Fruit fly (Drosophila melanogaster) whole organism, prepupa: ENCODE results near the gene siz.

Source experiments
- Blimp-1 ChIP-seq: fragments of 200-800 bp; sonication (Bioruptor generic); optimal IDR thresholded peaks from 3 replicates; lab custom pipeline; 2017; ENCODE audit warnings: missing biosample characterization, missing genetic modification characterization, mild to moderate bottlenecking, moderate library complexity, missing genetic modification reagents
- CG10631 ChIP-seq: fragments of 200-800 bp; sonication (Bioruptor generic); optimal IDR thresholded peaks from 2 replicates; lab custom pipeline; 2016; ENCODE audit warnings: missing biosample characterization, missing genetic modification characterization
- CG10669 ChIP-seq: fragments of 200-800 bp; sonication (Bioruptor generic); optimal IDR thresholded peaks from 3 replicates; lab custom pipeline; 2018; ENCODE audit warnings: missing biosample characterization, mild to moderate bottlenecking, missing genetic modification characterization, moderate library complexity
- CG11762 ChIP-seq: fragments of 200-800 bp; sonication (Bioruptor generic); optimal IDR thresholded peaks from 3 replicates; lab custom pipeline; 2016; ENCODE audit warnings: missing biosample characterization, missing genetic modification characterization; ENCODE audit not compliant: insufficient read depth
- CG31627 ChIP-seq: fragments of 200-800 bp; sonication (Bioruptor generic); optimal IDR thresholded peaks from 3 replicates; lab custom pipeline; 2016; ENCODE audit warnings: missing biosample characterization, missing genetic modification characterization
- CG34406 ChIP-seq: fragments of 200-800 bp; sonication (Bioruptor generic); optimal IDR thresholded peaks from 3 replicates; lab custom pipeline; 2016; ENCODE audit warnings: missing biosample characterization, missing genetic modification characterization
- CG3919 ChIP-seq: fragments of 200-800 bp; sonication (Bioruptor generic); optimal IDR thresholded peaks from 3 replicates; lab custom pipeline; 2016; ENCODE audit warnings: missing biosample characterization, missing genetic modification characterization
- CG6163 ChIP-seq: fragments of 200-800 bp; sonication (Bioruptor generic); IDR thresholded peaks from 3 replicates; pipeline ENCODE4 v1.3.6; 2022; ENCODE audit warnings: missing biosample characterization, missing genetic modification characterization
- CG6792 ChIP-seq: fragments of 200-800 bp; sonication (Bioruptor generic); optimal IDR thresholded peaks from 3 replicates; lab custom pipeline; 2016; ENCODE audit warnings: missing biosample characterization, missing genetic modification characterization
- CG6808 ChIP-seq: fragments of 200-800 bp; sonication (Bioruptor generic); optimal IDR thresholded peaks from 3 replicates; lab custom pipeline; 2017; ENCODE audit warnings: missing biosample characterization, missing genetic modification characterization, mild to moderate bottlenecking, moderate library complexity, missing genetic modification reagents
- CG6854 ChIP-seq: fragments of 200-800 bp; sonication (Bioruptor generic); optimal IDR thresholded peaks from 2 replicates; lab custom pipeline; 2017; ENCODE audit warnings: missing biosample characterization, mild to moderate bottlenecking, missing genetic modification characterization
- CG7368 ChIP-seq: fragments of 200-800 bp; sonication (Bioruptor generic); optimal IDR thresholded peaks from 3 replicates; lab custom pipeline; 2016; ENCODE audit warnings: missing biosample characterization, missing genetic modification characterization
- CG8119 ChIP-seq: fragments of 200-800 bp; sonication (Bioruptor generic); IDR thresholded peaks from 3 replicates; pipeline ENCODE4 v1.3.6; 2022; ENCODE audit warnings: missing biosample characterization, missing genetic modification characterization
- CG8319 ChIP-seq: fragments of 200-800 bp; sonication (Bioruptor generic); optimal IDR thresholded peaks from 3 replicates; lab custom pipeline; 2016; ENCODE audit warnings: missing biosample characterization, missing genetic modification characterization
- CG8632 ChIP-seq: fragments of 200-800 bp; sonication (Bioruptor generic); optimal IDR thresholded peaks from 3 replicates; lab custom pipeline; 2016; ENCODE audit warnings: missing biosample characterization, missing genetic modification characterization
- CG9139 ChIP-seq: fragments of 200-800 bp; sonication (Bioruptor generic); optimal IDR thresholded peaks from 3 replicates; lab custom pipeline; 2017; ENCODE audit warnings: missing biosample characterization, mild to moderate bottlenecking, missing genetic modification characterization
- Eip75B ChIP-seq: fragments of 200-800 bp; sonication (Bioruptor generic); optimal IDR thresholded peaks from 3 replicates; lab custom pipeline; 2016; ENCODE audit warnings: missing biosample characterization, missing genetic modification characterization
- Eip78C ChIP-seq: fragments of 200-800 bp; sonication (Bioruptor generic); peaks from one replicate; lab custom pipeline; 2016; ENCODE audit warnings: missing biosample characterization, missing genetic modification characterization
- Ets96B ChIP-seq: fragments of 200-800 bp; optimal IDR thresholded peaks from 2 replicates; lab custom pipeline; 2019; ENCODE audit warnings: missing biosample characterization, mild to moderate bottlenecking, missing genetic modification characterization, moderate library complexity
- Hr39 ChIP-seq: fragments of 200-800 bp; sonication (Bioruptor generic); optimal IDR thresholded peaks from 2 replicates; lab custom pipeline; 2016; ENCODE audit warnings: missing biosample characterization, missing genetic modification characterization
- Met ChIP-seq: fragments of 200-800 bp; sonication (Bioruptor generic); optimal IDR thresholded peaks from 3 replicates; lab custom pipeline; 2016; ENCODE audit warnings: missing biosample characterization, missing genetic modification characterization
- OdsH ChIP-seq: fragments of 200-800 bp; sonication (Bioruptor generic); optimal IDR thresholded peaks from 3 replicates; lab custom pipeline; 2016; ENCODE audit warnings: missing biosample characterization, missing genetic modification characterization
- Smox ChIP-seq: fragments of 200-800 bp; sonication (Bioruptor generic); optimal IDR thresholded peaks from 3 replicates; lab custom pipeline; 2016; ENCODE audit warnings: missing biosample characterization, missing genetic modification characterization
- Sox102F ChIP-seq: fragments of 200-800 bp; sonication (Bioruptor generic); optimal IDR thresholded peaks from 2 replicates; lab custom pipeline; 2016; ENCODE audit warnings: missing biosample characterization, mild to moderate bottlenecking, missing genetic modification characterization
- achi ChIP-seq: fragments of 200-800 bp; sonication (Bioruptor generic); optimal IDR thresholded peaks from 3 replicates; lab custom pipeline; 2016; ENCODE audit warnings: missing biosample characterization, missing genetic modification characterization
- acj6 ChIP-seq: fragments of 200-800 bp; sonication (Bioruptor generic); optimal IDR thresholded peaks from 3 replicates; lab custom pipeline; 2016; ENCODE audit warnings: missing biosample characterization, missing genetic modification characterization
- cyc ChIP-seq: fragments of 200-800 bp; sonication (Bioruptor generic); optimal IDR thresholded peaks from 3 replicates; lab custom pipeline; 2016; ENCODE audit warnings: missing biosample characterization, missing genetic modification characterization
- dac ChIP-seq: fragments of 200-800 bp; sonication (Bioruptor generic); optimal IDR thresholded peaks from 2 replicates; lab custom pipeline; 2017; ENCODE audit warnings: missing biosample characterization, mild to moderate bottlenecking, missing genetic modification characterization
- dsx ChIP-seq: fragments of 200-800 bp; optimal IDR thresholded peaks from 3 replicates; lab custom pipeline; 2019; ENCODE audit warnings: missing biosample characterization, mild to moderate bottlenecking, missing genetic modification characterization, moderate library complexity; ENCODE audit not compliant: poor library complexity, severe bottlenecking
- esn ChIP-seq: fragments of 200-800 bp; sonication (Bioruptor generic); optimal IDR thresholded peaks from 2 replicates; lab custom pipeline; 2016; ENCODE audit warnings: missing biosample characterization, mild to moderate bottlenecking, missing genetic modification characterization, moderate library complexity
- fd85E ChIP-seq: fragments of 200-800 bp; sonication (Bioruptor generic); optimal IDR thresholded peaks from 3 replicates; lab custom pipeline; 2016; ENCODE audit warnings: missing biosample characterization, missing genetic modification characterization
- fkh ChIP-seq: fragments of 200-800 bp; sonication (Bioruptor generic); optimal IDR thresholded peaks from 3 replicates; lab custom pipeline; 2017; ENCODE audit warnings: missing biosample characterization, mild to moderate bottlenecking, missing genetic modification characterization, moderate library complexity
- net ChIP-seq: fragments of 200-800 bp; sonication (Bioruptor generic); optimal IDR thresholded peaks from 3 replicates; lab custom pipeline; 2016; ENCODE audit warnings: missing biosample characterization, missing genetic modification characterization
- pdm3 ChIP-seq: fragments of 200-800 bp; sonication (Bioruptor generic); optimal IDR thresholded peaks from 3 replicates; lab custom pipeline; 2016; ENCODE audit warnings: missing biosample characterization, missing genetic modification characterization
- salr ChIP-seq, 2 experiments: fragments of 200-800 bp; sonication (Bioruptor generic); optimal IDR thresholded peaks; 3 replicates each; lab custom pipeline; 2016 to 2018; ENCODE audit warnings: missing biosample characterization in 2 of 2, missing genetic modification characterization in 2 of 2, mild to moderate bottlenecking in 1 of 2
- topi ChIP-seq: fragments of 200-800 bp; sonication (Bioruptor generic); optimal IDR thresholded peaks from 3 replicates; lab custom pipeline; 2016; ENCODE audit warnings: missing biosample characterization, missing genetic modification characterization

The siz gene

DNA sequence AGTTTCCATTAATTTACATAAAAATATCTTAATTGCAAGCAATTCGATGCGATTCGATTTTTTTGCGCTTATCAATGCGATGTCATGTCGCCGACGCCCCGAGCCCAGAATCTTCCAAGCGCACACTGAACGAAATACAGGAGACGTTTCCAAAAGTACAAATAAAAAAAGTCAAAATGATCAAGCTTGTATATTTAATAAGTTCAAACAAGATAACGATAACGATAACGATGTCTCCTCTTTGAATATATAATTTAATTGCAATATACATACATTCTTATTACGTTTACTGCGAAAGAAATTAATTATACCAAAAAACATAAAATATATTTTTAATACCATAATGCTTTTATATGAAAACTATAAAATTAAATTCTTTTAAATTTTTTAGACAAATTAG is 44.1 kb upstream of the siz start (continued):
- TF ChIP-seq CG9139 (GFP tag; lab: Kevin White, UChicago) (peak; percentile 26), CG6163 (GFP tag; lab: Robert Waterston, UW) (no peak), CG8119 (GFP tag; lab: Robert Waterston, UW) (0 out of 3 replicates have a peak, but pooled peaks have one; percentile 21), Hr39 (no peak), CG6792 (peak; percentile 50), CG8319 (GFP tag; lab: Kevin White, UChicago) (peak; percentile 28)

DNA sequence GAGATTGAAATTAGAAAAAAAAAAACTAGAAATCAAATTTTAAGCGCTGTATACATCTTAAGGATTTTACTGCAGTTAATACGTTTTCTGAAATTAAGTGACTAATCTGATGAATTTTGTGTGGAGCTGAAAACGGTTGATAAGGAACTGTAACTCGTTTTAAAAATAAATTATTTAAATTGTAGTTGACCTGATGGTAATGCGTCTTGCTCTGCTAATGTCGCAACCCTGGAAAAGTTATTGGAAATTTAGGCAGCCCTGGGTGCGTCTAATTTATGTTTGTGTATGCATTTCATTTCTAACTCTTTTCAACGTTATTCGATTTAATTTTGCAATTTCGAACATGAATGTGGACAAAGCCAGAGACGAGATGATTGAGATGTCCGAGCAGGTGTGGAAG is 43.0 kb upstream of the siz start, which contains the start of gene CG12984:
Gene CG12984 (plus strand): TSS at position 301 of the 400 bp plus-strand sequence.
- TF ChIP-seq Smox (GFP tag; lab: Kevin White, UChicago): no peak
- no peak for TF ChIP-seq esn (GFP tag; lab: Kevin White, UChicago)
- no peak for TF ChIP-seq fkh (GFP tag; lab: Kevin White, UChicago)
- no peak for TF ChIP-seq CG9139 (GFP tag; lab: Kevin White, UChicago)
- TF ChIP-seq net (GFP tag; lab: Kevin White, UChicago): no peak
- no peak for TF ChIP-seq CG11762
- TF ChIP-seq CG8632 (GFP tag; lab: Kevin White, UChicago): no peak
- no peak for TF ChIP-seq CG6808
- no peak for TF ChIP-seq CG3919 (GFP tag; lab: Kevin White, UChicago)
- TF ChIP-seq dac (GFP tag; lab: Kevin White, UChicago): no peak
- TF ChIP-seq salr (GFP tag; optimal IDR thresholded peaks at IDR 0.05; lab: Kevin White, UChicago): no peak
- no peak for TF ChIP-seq OdsH (GFP tag; lab: Kevin White, UChicago)
- no peak for TF ChIP-seq Ets96B
- TF ChIP-seq topi (GFP tag; lab: Kevin White, UChicago): no peak
- TF ChIP-seq CG8119 (GFP tag; lab: Robert Waterston, UW): no peak
- no peak for TF ChIP-seq CG10669
- TF ChIP-seq CG6163 (GFP tag; lab: Robert Waterston, UW): no peak
- no peak for TF ChIP-seq cyc (GFP tag; lab: Kevin White, UChicago)
- no peak for TF ChIP-seq fd85E (GFP tag; lab: Kevin White, UChicago)

DNA sequence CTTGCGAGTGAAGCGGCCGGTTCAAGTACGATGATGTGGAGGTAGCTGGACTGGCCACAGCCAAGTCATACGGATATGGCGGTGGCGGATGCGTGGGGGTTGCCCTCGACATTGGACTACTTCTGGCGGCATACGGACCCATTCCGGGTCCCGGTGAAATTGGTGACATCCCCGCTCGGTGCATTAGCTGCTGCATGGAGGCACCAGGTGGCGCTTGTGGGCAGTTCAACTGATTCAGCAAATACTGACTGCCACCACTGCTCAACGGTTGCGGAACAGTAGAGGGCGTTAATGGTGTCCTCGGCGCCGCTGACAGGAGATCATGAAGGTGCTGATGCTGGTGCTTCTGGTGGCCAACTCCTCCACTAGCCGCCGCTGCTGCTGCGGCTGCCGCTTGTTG is 34.7 kb upstream of the siz start:
- TF ChIP-seq Sox102F (GFP tag; lab: Kevin White, UChicago): no peak
- TF ChIP-seq Blimp-1 (GFP tag; lab: Kevin White, UChicago): no peak
- TF ChIP-seq Eip75B: no peak
- TF ChIP-seq acj6: no peak
- TF ChIP-seq dac (GFP tag; lab: Kevin White, UChicago): no peak
- no peak for TF ChIP-seq CG10631 (GFP tag; lab: Kevin White, UChicago)
- TF ChIP-seq CG31627 (GFP tag; lab: Kevin White, UChicago): no peak

DNA sequence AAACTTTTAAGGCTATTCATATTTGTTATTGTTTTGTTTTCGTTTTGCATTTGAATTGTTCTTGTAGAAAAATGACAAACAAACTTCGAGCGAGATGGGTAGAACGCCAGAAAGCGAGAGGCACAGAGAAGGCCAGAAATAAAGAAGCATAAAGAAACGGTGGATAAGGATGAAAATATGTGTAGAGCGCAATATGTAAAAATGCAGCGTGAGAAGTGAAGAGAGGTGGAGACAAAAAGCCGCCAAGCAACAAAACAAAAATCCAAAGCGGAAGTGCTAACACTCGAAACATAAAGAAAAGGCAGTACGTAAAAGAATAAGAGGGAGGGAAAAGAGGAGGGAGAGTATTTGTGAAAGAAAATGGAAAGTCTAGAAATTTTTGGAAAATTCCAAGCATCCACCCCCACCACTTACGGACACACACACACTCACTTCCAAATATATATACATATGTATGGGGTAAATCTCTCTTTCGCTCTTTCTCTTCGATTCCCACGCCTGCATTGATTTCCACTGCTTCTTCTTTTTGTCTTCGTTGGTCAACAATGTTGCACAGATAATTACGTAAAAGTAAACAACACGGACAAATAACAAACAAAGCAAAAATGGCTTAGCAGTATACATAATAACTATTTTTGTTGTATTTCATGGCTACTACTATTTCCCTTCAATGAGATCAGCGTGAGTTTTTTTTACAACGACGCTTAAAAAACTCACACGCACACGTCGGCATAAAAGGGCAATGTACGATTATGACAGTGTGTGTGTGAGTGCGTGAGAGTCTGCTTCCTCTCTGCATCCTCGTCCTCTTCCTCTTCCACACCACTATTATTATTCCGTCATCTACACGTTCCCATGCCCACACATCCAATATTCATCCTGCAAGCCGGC is 26.7 kb upstream of the siz start:
- TF ChIP-seq CG6163 (GFP tag; lab: Robert Waterston, UW) (peak; percentile 57; the same call in 2 of the 3 replicates), dsx (GFP tag; lab: Kevin White, UChicago) (peak; percentile 98), CG6854 (GFP tag; lab: Kevin White, UChicago) (no peak)

DNA sequence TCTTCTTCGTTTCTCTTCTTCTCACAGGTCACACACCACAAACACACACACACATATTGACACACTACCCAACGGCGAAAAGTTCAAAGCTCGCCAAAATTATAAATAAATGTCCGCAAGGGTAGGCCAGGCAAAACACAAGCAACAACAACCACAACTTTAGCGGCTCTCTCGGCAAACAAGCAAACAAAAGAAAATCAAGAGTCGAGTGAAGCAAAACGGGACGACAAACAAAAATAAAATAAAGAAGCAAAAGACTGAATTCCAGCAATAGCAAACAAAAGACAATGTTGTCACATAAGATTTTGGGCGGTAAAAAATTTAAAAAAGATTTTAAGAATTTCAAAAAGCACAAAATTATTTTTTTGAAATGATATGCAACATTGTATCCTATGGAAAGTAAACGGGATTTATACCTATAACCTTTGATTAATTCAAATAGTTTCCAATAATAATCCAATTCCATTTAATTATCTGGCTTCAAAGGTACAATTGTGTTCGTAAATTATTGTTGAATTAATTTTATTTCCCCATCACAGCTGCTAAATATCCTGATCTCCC is 26.0 kb upstream of the siz start:
- TF ChIP-seq CG10669 (no peak), CG34406 (peak; percentile 7), CG3919 (GFP tag; lab: Kevin White, UChicago) (no peak), cyc (GFP tag; lab: Kevin White, UChicago) (no peak), esn (GFP tag; lab: Kevin White, UChicago) (peak; percentile 19), achi (GFP tag; lab: Kevin White, UChicago) (peak; percentile 18), Met (peak; percentile 8), salr (GFP tag; optimal IDR thresholded peaks at IDR 0.05; lab: Kevin White, UChicago) (peak in 1 of 2 experiments; percentile 7), pdm3 (GFP tag; lab: Kevin White, UChicago) (peak; percentile 7), Eip78C (GFP tag; lab: Kevin White, UChicago) (peak; percentile 77), Smox (GFP tag; lab: Kevin White, UChicago) (no peak), Sox102F (GFP tag; lab: Kevin White, UChicago) (peak; percentile 12), fkh (GFP tag; lab: Kevin White, UChicago) (peak; percentile 63), CG7368 (GFP tag; lab: Kevin White, UChicago) (no peak)
- TF ChIP-seq, all 60 proteins: peak for 9
